Fruit fly (Drosophila melanogaster): ENCODE measurements around the gene CG5171.

DNA sequence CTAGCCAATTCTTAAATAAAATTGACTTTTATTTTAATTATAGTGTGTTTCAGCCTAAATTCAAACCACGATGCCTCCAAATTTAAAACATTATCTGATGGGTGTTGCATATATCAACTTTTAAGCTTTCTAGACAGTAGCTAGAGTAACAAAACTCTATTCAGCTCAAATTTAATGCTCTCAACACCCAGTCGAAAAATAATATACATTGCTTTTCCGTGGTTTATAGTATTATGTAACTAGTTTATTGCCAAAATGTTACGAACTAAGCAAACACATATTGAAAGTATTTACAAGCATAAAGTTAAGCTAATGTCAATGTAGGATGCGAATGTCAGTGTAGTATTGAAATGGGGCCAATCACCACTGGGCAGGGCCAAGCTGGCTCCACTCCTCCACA, 29.2 kb downstream of the CG5171 start:
- no peak for TF ChIP-seq psq (optimal IDR thresholded peaks at IDR 0.05)
- TF ChIP-seq usp (GFP tag; optimal IDR thresholded peaks at IDR 0.05) = no peak
- no peak for TF ChIP-seq CG8478 (optimal IDR thresholded peaks at IDR 0.05)
- no peak for TF ChIP-seq Dll (optimal IDR thresholded peaks at IDR 0.05)

All from whole organism.